Worm (Caenorhabditis elegans) whole organism, late embryonic: ENCODE results near the gene gst-9.

Experiments used
- Y22D7AL.16 ChIP-seq: sonication (generic microtip); optimal IDR thresholded peaks from 2 replicates; lab custom pipeline; 2016; ENCODE audit warnings: missing genetic modification characterization, missing compliant biosample characterization
- ama-1 ChIP-seq: fragments of 150-350 bp; optimal IDR thresholded peaks from 2 replicates; lab custom pipeline; 2014
- ceh-22 ChIP-seq: sonication (generic microtip); optimal IDR thresholded peaks from 2 replicates; lab custom pipeline; 2017; ENCODE audit warnings: missing biosample characterization, missing genetic modification characterization
- che-1 ChIP-seq: sonication (generic microtip); optimal IDR thresholded peaks from 2 replicates; lab custom pipeline; 2016; ENCODE audit warnings: mild to moderate bottlenecking, missing genetic modification characterization, missing compliant biosample characterization
- ets-4 ChIP-seq: sonication (generic microtip); optimal IDR thresholded peaks from 2 replicates; lab custom pipeline; 2016; ENCODE audit warnings: missing genetic modification characterization, missing compliant biosample characterization
- fkh-10 ChIP-seq: fragments of 150-350 bp; optimal IDR thresholded peaks from 2 replicates; lab custom pipeline; 2014; ENCODE audit warnings: missing biosample characterization, missing genetic modification reagents, missing genetic modification characterization
- hlh-6 ChIP-seq: sonication (generic microtip); optimal IDR thresholded peaks from 2 replicates; lab custom pipeline; 2016; ENCODE audit warnings: missing genotype, missing genetic modification characterization, missing compliant biosample characterization
- nfya-1 ChIP-seq: sonication (generic microtip); optimal IDR thresholded peaks from 2 replicates; lab custom pipeline; 2017; ENCODE audit warnings: missing genetic modification characterization, mild to moderate bottlenecking, missing compliant biosample characterization, antibody characterized with exemption, moderate library complexity
- nhr-11 ChIP-seq: fragments of 150-350 bp; optimal IDR thresholded peaks from 2 replicates; lab custom pipeline; 2014; ENCODE audit warnings: missing biosample characterization, missing genetic modification characterization
- pag-3 ChIP-seq: sonication (generic microtip); optimal IDR thresholded peaks from 2 replicates; lab custom pipeline; 2016; ENCODE audit warnings: missing compliant biosample characterization, missing genetic modification characterization, borderline replicate concordance
- pax-1 ChIP-seq: fragments of 150-350 bp; optimal IDR thresholded peaks from 2 replicates; lab custom pipeline; 2014; ENCODE audit warnings: missing biosample characterization, missing genetic modification characterization
- ref-2 ChIP-seq: sonication (generic microtip); optimal IDR thresholded peaks from 2 replicates; lab custom pipeline; 2016; ENCODE audit warnings: missing genetic modification characterization, missing compliant biosample characterization
- rnt-1 ChIP-seq: sonication (generic microtip); optimal IDR thresholded peaks from 2 replicates; lab custom pipeline; 2016; ENCODE audit warnings: missing genetic modification characterization, missing compliant biosample characterization
- sox-4 ChIP-seq: sonication (generic microtip); optimal IDR thresholded peaks from 2 replicates; lab custom pipeline; 2017; ENCODE audit warnings: mild to moderate bottlenecking, missing genetic modification characterization, inconsistent platforms, missing compliant biosample characterization

- TF ChIP-seq ceh-22 (no peak), ama-1 (no peak), rnt-1 (tag; lab: Kevin White, UChicago) (no peak), pag-3 (tag; lab: Kevin White, UChicago) (no peak), pax-1 (no peak), hlh-6 (tag; lab: Kevin White, UChicago) (no peak), che-1 (tag; lab: Kevin White, UChicago) (no peak), nfya-1 (no peak), nhr-11 (tag; lab: Kevin White, UChicago) (no peak), ref-2 (tag; lab: Kevin White, UChicago) (no peak), ets-4 (tag; lab: Kevin White, UChicago) (no peak), sox-4 (tag; lab: Kevin White, UChicago) (no peak), Y22D7AL.16 (tag; lab: Kevin White, UChicago) (no peak), fkh-10 (no peak)
These were observed 35.3 kb upstream of the gst-9 start for ce11 chrII:4856113-4856512.
